Worm (Caenorhabditis elegans): Measurements from ENCODE around the gene bath-28.

bath-28 gene

DNA sequence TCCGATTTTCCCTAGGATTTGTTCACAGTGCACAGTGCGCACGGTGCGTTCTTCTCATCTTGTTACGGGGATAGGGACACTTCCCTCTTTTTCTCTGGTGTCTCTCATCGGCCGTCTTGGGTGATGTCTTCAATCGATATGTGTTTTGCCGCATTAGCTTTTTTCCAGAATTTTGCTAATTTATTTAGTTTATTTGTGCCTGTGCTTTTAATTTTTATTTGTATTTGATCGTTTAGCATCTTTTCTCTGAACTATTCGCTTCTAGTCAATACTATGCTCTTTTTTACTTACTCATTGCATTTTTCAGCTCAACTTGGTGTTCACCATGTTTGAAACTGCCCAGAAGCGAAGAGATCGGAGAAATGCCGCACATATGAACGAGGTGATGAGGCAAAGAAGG, 4.5 kb downstream of the bath-28 start, which contains the start of gene F14D2.5:
F14D2.5 (plus strand) TSS at position 301 of the 400 bp plus-strand sequence.
- no peak for TF ChIP-seq B0310.2 (tag; optimal IDR thresholded peaks at IDR 0.05)
- no peak for TF ChIP-seq ama-1 (optimal IDR thresholded peaks at IDR 0.05)
- no peak for TF ChIP-seq flt-1 (GFP tag; IDR thresholded peaks at IDR 0.05)
- TF ChIP-seq tra-4 (tag; optimal IDR thresholded peaks at IDR 0.05), result no peak
- no peak for TF ChIP-seq ceh-13 (GFP tag; optimal IDR thresholded peaks at IDR 0.05)
- no peak for TF ChIP-seq ets-7 (tag; optimal IDR thresholded peaks at IDR 0.05)
- TF ChIP-seq tbx-37 (GFP tag; conservative IDR thresholded peaks at IDR 0.05), result no peak
- TF ChIP-seq ceh-36 (tag; optimal IDR thresholded peaks at IDR 0.05), result no peak
- no peak for TF ChIP-seq sea-1 (GFP tag; conservative IDR thresholded peaks at IDR 0.05)
- no peak for TF ChIP-seq aly-1 (tag; optimal IDR thresholded peaks at IDR 0.05)
- no peak for TF ChIP-seq hmg-4 (GFP tag; optimal IDR thresholded peaks at IDR 0.05)
- no peak for TF ChIP-seq scrt-1 (GFP tag; IDR thresholded peaks at IDR 0.05)
- no peak for TF ChIP-seq pes-1 (GFP tag; IDR thresholded peaks at IDR 0.05)
- TF ChIP-seq hnd-1 (tag; optimal IDR thresholded peaks at IDR 0.05), result no peak
- TF ChIP-seq hmbx-1 (tag; optimal IDR thresholded peaks at IDR 0.05), result no peak
- no peak for TF ChIP-seq tbx-11 (GFP tag; IDR thresholded peaks at IDR 0.05)
- no peak for TF ChIP-seq F13C5.2 (tag; optimal IDR thresholded peaks at IDR 0.05)

DNA sequence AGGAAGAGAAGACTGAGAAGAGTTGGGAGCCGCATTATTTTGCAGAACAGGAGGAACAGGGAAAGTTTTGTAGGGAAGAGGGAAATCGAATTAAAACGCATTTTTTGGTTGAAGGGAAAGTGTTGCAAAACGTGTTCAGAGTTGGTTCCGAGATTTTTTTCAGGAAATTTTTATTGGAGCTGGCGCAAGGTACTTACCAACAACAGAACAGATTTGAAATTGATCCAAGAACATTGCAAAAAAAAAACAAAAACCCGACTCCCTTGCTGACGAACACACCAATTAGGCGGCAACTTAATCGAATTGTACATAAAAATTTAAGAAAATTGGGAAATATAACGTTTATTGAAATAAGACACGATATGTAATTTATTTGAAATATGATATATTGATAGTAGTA, 6.2 kb downstream of the bath-28 start, which contains the start of gene F14D2.7:
F14D2.7 (minus strand) TSS at position 101 of the 400 bp plus-strand sequence.
- TF ChIP-seq F13C5.2 (tag; optimal IDR thresholded peaks at IDR 0.05) (no peak), sea-1 (GFP tag; conservative IDR thresholded peaks at IDR 0.05) (no peak), hmbx-1 (tag; optimal IDR thresholded peaks at IDR 0.05) (no peak), ceh-36 (tag; optimal IDR thresholded peaks at IDR 0.05) (no peak), ets-7 (tag; optimal IDR thresholded peaks at IDR 0.05) (no peak), tra-4 (tag; optimal IDR thresholded peaks at IDR 0.05) (no peak), B0310.2 (tag; optimal IDR thresholded peaks at IDR 0.05) (no peak), hnd-1 (tag; optimal IDR thresholded peaks at IDR 0.05) (no peak), hmg-4 (GFP tag; optimal IDR thresholded peaks at IDR 0.05) (no peak), tbx-11 (GFP tag; IDR thresholded peaks at IDR 0.05) (no peak), pes-1 (GFP tag; IDR thresholded peaks at IDR 0.05) (no peak), scrt-1 (GFP tag; IDR thresholded peaks at IDR 0.05) (no peak), aly-1 (tag; optimal IDR thresholded peaks at IDR 0.05) (no peak), flt-1 (GFP tag; IDR thresholded peaks at IDR 0.05) (no peak), ama-1 (optimal IDR thresholded peaks at IDR 0.05) (no peak), tbx-37 (GFP tag; conservative IDR thresholded peaks at IDR 0.05) (no peak), ceh-13 (GFP tag; optimal IDR thresholded peaks at IDR 0.05) (no peak)

DNA sequence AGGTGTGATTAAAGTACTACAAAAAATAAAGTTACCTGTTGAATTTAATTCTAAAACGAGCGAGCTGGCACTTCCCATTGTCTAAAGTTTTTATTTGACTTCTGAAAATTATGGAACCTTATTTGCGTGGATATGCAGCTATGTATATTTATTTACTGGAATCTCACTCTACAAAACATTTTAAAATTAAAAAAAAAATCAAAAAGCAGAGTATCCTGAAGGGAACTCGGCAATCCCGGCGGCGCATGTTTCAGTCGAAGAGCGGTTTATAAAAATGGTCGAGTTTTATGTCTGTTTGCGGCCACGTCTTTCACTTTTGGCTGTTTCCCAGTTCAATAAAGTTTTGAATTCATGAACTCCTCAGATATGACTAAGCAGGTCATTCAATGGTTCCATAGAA, 7.7 kb downstream of the bath-28 start, which contains the start of gene F14D2.19:
F14D2.19 (minus strand) TSS at position 101 of the 400 bp plus-strand sequence.
- TF ChIP-seq sea-1 (GFP tag; conservative IDR thresholded peaks at IDR 0.05) (no peak), hnd-1 (tag; optimal IDR thresholded peaks at IDR 0.05) (no peak), pes-1 (GFP tag; IDR thresholded peaks at IDR 0.05) (no peak), F13C5.2 (tag; optimal IDR thresholded peaks at IDR 0.05) (no peak), hmg-4 (GFP tag; optimal IDR thresholded peaks at IDR 0.05) (no peak), scrt-1 (GFP tag; IDR thresholded peaks at IDR 0.05) (no peak), ama-1 (optimal IDR thresholded peaks at IDR 0.05) (no peak), aly-1 (tag; optimal IDR thresholded peaks at IDR 0.05) (no peak), flt-1 (GFP tag; IDR thresholded peaks at IDR 0.05) (no peak), tbx-37 (GFP tag; conservative IDR thresholded peaks at IDR 0.05) (no peak), ets-7 (tag; optimal IDR thresholded peaks at IDR 0.05) (no peak)

DNA sequence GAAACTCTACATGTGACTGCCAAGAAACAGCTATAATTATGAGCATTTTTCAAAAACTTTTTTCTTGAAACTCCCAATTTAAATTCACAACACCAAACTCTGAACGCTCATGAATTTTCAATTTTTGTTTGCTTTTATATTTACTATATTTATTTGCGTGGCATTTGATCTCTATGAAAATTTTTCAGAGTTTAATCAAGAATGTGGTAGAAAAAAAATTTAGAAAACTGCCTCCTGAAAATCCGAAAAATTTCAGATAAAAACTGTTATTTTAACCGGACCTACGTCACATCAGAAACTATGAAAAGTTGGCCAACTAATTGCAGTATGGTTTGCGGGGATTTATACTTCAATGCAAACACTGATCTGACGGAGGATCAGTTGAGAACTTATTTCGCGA, 12.7 kb downstream of the bath-28 start, which contains the start of gene irld-27:
irld-27 (plus strand) TSS at position 301 of the 400 bp plus-strand sequence.
- no peak for TF ChIP-seq tra-4 (tag; optimal IDR thresholded peaks at IDR 0.05)
- no peak for TF ChIP-seq hmbx-1 (tag; optimal IDR thresholded peaks at IDR 0.05)
- no peak for TF ChIP-seq F13C5.2 (tag; optimal IDR thresholded peaks at IDR 0.05)
- no peak for TF ChIP-seq scrt-1 (GFP tag; IDR thresholded peaks at IDR 0.05)
- no peak for TF ChIP-seq hnd-1 (tag; optimal IDR thresholded peaks at IDR 0.05)
- no peak for TF ChIP-seq aly-1 (tag; optimal IDR thresholded peaks at IDR 0.05)
- TF ChIP-seq hmg-4 (GFP tag; optimal IDR thresholded peaks at IDR 0.05), result no peak
- TF ChIP-seq pes-1 (GFP tag; IDR thresholded peaks at IDR 0.05), result no peak

DNA sequence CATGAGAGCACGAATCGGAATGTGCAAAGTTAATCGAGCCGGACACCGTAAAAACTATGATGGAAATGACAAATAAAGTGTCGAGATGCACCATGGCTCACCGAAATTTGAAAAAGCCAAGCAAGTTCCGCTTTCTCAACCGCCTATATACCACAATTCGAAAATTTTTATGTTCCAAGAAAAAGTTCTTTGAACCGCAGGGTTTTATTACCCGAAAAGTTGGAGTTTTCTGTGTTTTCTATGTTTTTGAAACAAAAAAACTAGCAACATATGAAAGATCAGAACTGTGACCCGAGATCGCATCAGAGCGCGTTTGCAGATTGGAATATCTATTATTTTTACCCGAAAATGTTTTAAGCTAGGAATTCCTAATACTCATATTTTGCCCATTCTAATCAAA, 17.7 kb downstream of the bath-28 start, which contains the start of gene Y46D2A.3:
Y46D2A.3 (minus strand) TSS at position 101 of the 400 bp plus-strand sequence.
- TF ChIP-seq ceh-36 (tag; optimal IDR thresholded peaks at IDR 0.05), result no peak
- TF ChIP-seq tra-4 (tag; optimal IDR thresholded peaks at IDR 0.05), result no peak
- TF ChIP-seq F13C5.2 (tag; optimal IDR thresholded peaks at IDR 0.05), result no peak
- no peak for TF ChIP-seq sea-1 (GFP tag; conservative IDR thresholded peaks at IDR 0.05)
- TF ChIP-seq hnd-1 (tag; optimal IDR thresholded peaks at IDR 0.05), result no peak
- no peak for TF ChIP-seq aly-1 (tag; optimal IDR thresholded peaks at IDR 0.05)
- no peak for TF ChIP-seq flt-1 (GFP tag; IDR thresholded peaks at IDR 0.05)
- no peak for TF ChIP-seq ets-7 (tag; optimal IDR thresholded peaks at IDR 0.05)
- no peak for TF ChIP-seq tbx-11 (GFP tag; IDR thresholded peaks at IDR 0.05)
- TF ChIP-seq tbx-37 (GFP tag; conservative IDR thresholded peaks at IDR 0.05), result no peak
- no peak for TF ChIP-seq hmg-4 (GFP tag; optimal IDR thresholded peaks at IDR 0.05)
- no peak for TF ChIP-seq ama-1 (optimal IDR thresholded peaks at IDR 0.05)
- no peak for TF ChIP-seq hmbx-1 (tag; optimal IDR thresholded peaks at IDR 0.05)
- TF ChIP-seq scrt-1 (GFP tag; IDR thresholded peaks at IDR 0.05), result no peak
- no peak for TF ChIP-seq ceh-13 (GFP tag; optimal IDR thresholded peaks at IDR 0.05)
- no peak for TF ChIP-seq pes-1 (GFP tag; IDR thresholded peaks at IDR 0.05)
- no peak for TF ChIP-seq B0310.2 (tag; optimal IDR thresholded peaks at IDR 0.05)

DNA sequence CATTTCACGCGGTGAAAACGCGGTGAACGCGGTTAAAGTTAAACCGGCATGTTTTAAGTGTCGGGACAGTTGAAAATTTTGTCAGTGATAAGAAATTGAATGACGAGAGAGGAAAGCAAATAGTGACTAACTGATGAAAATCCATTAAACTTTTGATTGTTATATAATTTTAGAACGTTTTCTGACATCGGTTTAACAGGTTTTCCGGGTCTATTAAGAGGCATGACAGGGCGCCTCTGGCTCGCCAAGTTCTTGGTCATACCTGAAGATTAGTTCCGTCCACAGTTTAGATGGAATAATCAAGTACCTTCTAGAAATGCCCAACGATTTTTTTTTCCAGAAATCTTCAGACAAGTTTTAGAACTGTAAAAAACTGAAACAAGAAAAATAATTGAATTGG, 21.6 kb downstream of the bath-28 start, which contains the start of gene Y46D2A.2:
Y46D2A.2 (minus strand) TSS at position 101 of the 400 bp plus-strand sequence.
- no peak for TF ChIP-seq tbx-37 (GFP tag; conservative IDR thresholded peaks at IDR 0.05)
- no peak for TF ChIP-seq ama-1 (optimal IDR thresholded peaks at IDR 0.05)
- TF ChIP-seq sea-1 (GFP tag; conservative IDR thresholded peaks at IDR 0.05), result no peak
- no peak for TF ChIP-seq pes-1 (GFP tag; IDR thresholded peaks at IDR 0.05)
- no peak for TF ChIP-seq hnd-1 (tag; optimal IDR thresholded peaks at IDR 0.05)
- no peak for TF ChIP-seq hmg-4 (GFP tag; optimal IDR thresholded peaks at IDR 0.05)
- no peak for TF ChIP-seq ceh-13 (GFP tag; optimal IDR thresholded peaks at IDR 0.05)
- no peak for TF ChIP-seq flt-1 (GFP tag; IDR thresholded peaks at IDR 0.05)
- no peak for TF ChIP-seq hmbx-1 (tag; optimal IDR thresholded peaks at IDR 0.05)
- TF ChIP-seq aly-1 (tag; optimal IDR thresholded peaks at IDR 0.05), result no peak
- no peak for TF ChIP-seq ets-7 (tag; optimal IDR thresholded peaks at IDR 0.05)
- TF ChIP-seq B0310.2 (tag; optimal IDR thresholded peaks at IDR 0.05), result no peak
- no peak for TF ChIP-seq F13C5.2 (tag; optimal IDR thresholded peaks at IDR 0.05)
- no peak for TF ChIP-seq tra-4 (tag; optimal IDR thresholded peaks at IDR 0.05)
- TF ChIP-seq scrt-1 (GFP tag; IDR thresholded peaks at IDR 0.05), result no peak
- TF ChIP-seq ceh-36 (tag; optimal IDR thresholded peaks at IDR 0.05), result no peak
- no peak for TF ChIP-seq tbx-11 (GFP tag; IDR thresholded peaks at IDR 0.05)

Measured in whole organism, early embryonic.